Worm (Caenorhabditis elegans) whole organism, young adult: ENCODE data around the gene srsx-25.
A peak's percentile ranks its signal among the peaks of the same experiment; 100 is the strongest.

Source experiments
- B0035.1 ChIP-seq: sonication (generic microtip); optimal IDR thresholded peaks from 2 replicates; lab custom pipeline; 2016; ENCODE audit warnings: missing genetic modification characterization, mild to moderate bottlenecking, missing compliant biosample characterization, missing genotype, missing genetic modification reagents
- B0261.1 ChIP-seq: sonication (generic microtip); optimal IDR thresholded peaks from 2 replicates; lab custom pipeline; 2016; ENCODE audit warnings: mild to moderate bottlenecking, missing genetic modification characterization, moderate library complexity, missing compliant biosample characterization
- B0336.3 ChIP-seq: fragments of 200-800 bp; sonication (Bioruptor generic); IDR thresholded peaks from 2 replicates; pipeline ENCODE4 v1.3.6; 2022; ENCODE audit warnings: missing genetic modification characterization, missing compliant biosample characterization
- C06A6.2 ChIP-seq: fragments of 200-800 bp; sonication (Bioruptor generic); conservative IDR thresholded peaks from 2 replicates; pipeline ENCODE4 v1.3.6; 2022; ENCODE audit warnings: missing genetic modification characterization, missing compliant biosample characterization
- F22D6.2 ChIP-seq: sonication (generic microtip); optimal IDR thresholded peaks from 2 replicates; lab custom pipeline; 2016; ENCODE audit warnings: mild to moderate bottlenecking, missing genetic modification characterization, missing compliant biosample characterization
- K11D2.4 ChIP-seq: fragments of 200-800 bp; sonication (Bioruptor generic); IDR thresholded peaks from 2 replicates; pipeline ENCODE4 v1.3.6; 2022; ENCODE audit warnings: missing genetic modification reagents, missing genetic modification characterization, missing compliant biosample characterization
- K12H6.12 ChIP-seq: fragments of 200-800 bp; sonication (Bioruptor generic); optimal IDR thresholded peaks from 2 replicates; lab custom pipeline; 2018; ENCODE audit warnings: mild to moderate bottlenecking, missing genetic modification characterization, missing compliant biosample characterization
- Y53F4B.3 ChIP-seq: fragments of 200-800 bp; sonication (Bioruptor generic); IDR thresholded peaks from 2 replicates; pipeline ENCODE4 v1.3.6; 2022; ENCODE audit warnings: missing genetic modification reagents, missing genetic modification characterization, missing compliant biosample characterization
- Y56A3A.18 ChIP-seq: fragments of 200-800 bp; sonication (Bioruptor generic); IDR thresholded peaks from 2 replicates; pipeline ENCODE4 v1.3.6; 2022; ENCODE audit warnings: missing genetic modification reagents, missing genetic modification characterization, missing compliant biosample characterization
- Y67H2A.10 ChIP-seq: fragments of 200-800 bp; sonication (Bioruptor generic); conservative IDR thresholded peaks from 2 replicates; pipeline ENCODE4 v1.3.6; 2022; ENCODE audit warnings: missing genetic modification reagents, missing genetic modification characterization, missing compliant biosample characterization
- ZK185.1 ChIP-seq: sonication (generic microtip); optimal IDR thresholded peaks from 2 replicates; lab custom pipeline; 2016; ENCODE audit warnings: mild to moderate bottlenecking, missing genetic modification characterization, missing compliant biosample characterization; ENCODE audit not compliant: poor library complexity, severe bottlenecking
- ama-1 ChIP-seq, 3 experiments: fragments of 150-350 bp in 1 of 3; sonication (generic microtip) in 2 of 3; optimal IDR thresholded peaks; 2 replicates each; lab custom pipeline; 2014 to 2018; ENCODE audit warnings: missing biosample characterization in 2 of 3, missing genetic modification characterization in 2 of 3, missing genetic modification reagents in 2 of 3
- aptf-3 ChIP-seq: fragments of 200-800 bp; sonication (Bioruptor generic); IDR thresholded peaks from 2 replicates; pipeline ENCODE4 v1.3.6; 2022; ENCODE audit warnings: missing genetic modification characterization, missing compliant biosample characterization
- attf-3 ChIP-seq: fragments of 200-800 bp; sonication (Bioruptor generic); conservative IDR thresholded peaks from 2 replicates; pipeline ENCODE4 v1.3.6; 2022; ENCODE audit warnings: missing genetic modification reagents, missing genetic modification characterization, missing compliant biosample characterization
- bed-2 ChIP-seq: fragments of 200-800 bp; sonication (Bioruptor generic); IDR thresholded peaks from 2 replicates; pipeline ENCODE4 v1.3.6; 2022; ENCODE audit warnings: missing genetic modification reagents, missing genetic modification characterization, missing compliant biosample characterization
- cebp-1 ChIP-seq, 2 experiments: fragments of 200-800 bp in 1 of 2; sonication (Bioruptor generic) in 1 of 2; sonication (generic microtip) in 1 of 2; IDR thresholded peaks in 1 of 2; optimal IDR thresholded peaks in 1 of 2; 2 replicates each; pipeline versions ENCODE4 v1.3.6 to Lab custom; 2017 to 2022; ENCODE audit warnings: missing compliant biosample characterization in 2 of 2, missing genetic modification characterization in 2 of 2, mild to moderate bottlenecking in 1 of 2, missing genetic modification reagents in 1 of 2, moderate library complexity in 1 of 2
- ceh-58 ChIP-seq: fragments of 200-800 bp; sonication (Bioruptor generic); IDR thresholded peaks from 2 replicates; pipeline ENCODE4 v1.3.6; 2022; ENCODE audit warnings: missing genetic modification characterization, missing compliant biosample characterization
- ceh-79 ChIP-seq: sonication (generic microtip); optimal IDR thresholded peaks from 2 replicates; lab custom pipeline; 2017; ENCODE audit warnings: mild to moderate bottlenecking, missing genetic modification characterization, missing compliant biosample characterization
- ceh-91 ChIP-seq: fragments of 200-800 bp; sonication (Bioruptor generic); IDR thresholded peaks from 2 replicates; pipeline ENCODE4 v1.3.6; 2022; ENCODE audit warnings: missing genetic modification reagents, missing genetic modification characterization, missing compliant biosample characterization
- chd-7 ChIP-seq: sonication (generic microtip); optimal IDR thresholded peaks from 2 replicates; lab custom pipeline; 2016; ENCODE audit warnings: mild to moderate bottlenecking, missing genetic modification characterization, moderate library complexity, missing compliant biosample characterization
- die-1 ChIP-seq: sonication (generic microtip); optimal IDR thresholded peaks from 2 replicates; lab custom pipeline; 2016; ENCODE audit warnings: missing genotype, mild to moderate bottlenecking, missing genetic modification characterization, missing compliant biosample characterization
- dox-1 ChIP-seq: fragments of 200-800 bp; sonication (Bioruptor generic); IDR thresholded peaks from 2 replicates; pipeline ENCODE4 v1.3.6; 2022; ENCODE audit warnings: missing genetic modification reagents, missing genetic modification characterization, missing compliant biosample characterization
- egl-44 ChIP-seq: fragments of 200-800 bp; sonication (Bioruptor generic); IDR thresholded peaks from 2 replicates; pipeline ENCODE4 v1.3.6; 2022; ENCODE audit warnings: missing genetic modification reagents, missing genetic modification characterization, missing compliant biosample characterization
- gei-17 ChIP-seq: fragments of 200-800 bp; sonication (Bioruptor generic); optimal IDR thresholded peaks from 2 replicates; lab custom pipeline; 2018; ENCODE audit warnings: mild to moderate bottlenecking, missing genetic modification characterization, missing compliant biosample characterization
- him-1 ChIP-seq: sonication (generic microtip); optimal IDR thresholded peaks from 2 replicates; lab custom pipeline; 2016; ENCODE audit warnings: missing genotype, missing genetic modification reagents, missing genetic modification characterization, missing compliant biosample characterization
- hmg-1.2 ChIP-seq: fragments of 200-800 bp; sonication (Bioruptor generic); IDR thresholded peaks from 2 replicates; pipeline ENCODE4 v1.3.6; 2022; ENCODE audit warnings: missing genetic modification reagents, missing genetic modification characterization, missing compliant biosample characterization
- hmg-20 ChIP-seq: fragments of 200-800 bp; sonication (Bioruptor generic); IDR thresholded peaks from 2 replicates; pipeline ENCODE4 v1.3.6; 2022; ENCODE audit warnings: missing genetic modification reagents, missing genetic modification characterization, missing compliant biosample characterization
- hrde-1 ChIP-seq: sonication (generic microtip); optimal IDR thresholded peaks from 2 replicates; lab custom pipeline; 2016; ENCODE audit warnings: missing genetic modification characterization, mild to moderate bottlenecking, missing compliant biosample characterization, moderate library complexity, missing genotype, missing genetic modification reagents, borderline replicate concordance
- hsf-1 ChIP-seq: fragments of 200-800 bp; sonication (Bioruptor generic); IDR thresholded peaks from 2 replicates; pipeline ENCODE4 v1.3.6; 2022; ENCODE audit warnings: missing genetic modification reagents, missing genetic modification characterization, missing compliant biosample characterization
- let-526 ChIP-seq: fragments of 200-800 bp; sonication (Bioruptor generic); IDR thresholded peaks from 2 replicates; pipeline ENCODE4 v1.3.6; 2022; ENCODE audit warnings: missing genetic modification reagents, missing genetic modification characterization, missing compliant biosample characterization
- lin-35 ChIP-seq, 3 experiments: fragments of 150-350 bp in 2 of 3; sonication (generic microtip) in 1 of 3; optimal IDR thresholded peaks; 2 replicates each; lab custom pipeline; 2014 to 2018; ENCODE audit warnings: missing biosample characterization in 3 of 3, missing genetic modification characterization in 3 of 3, missing genetic modification reagents in 3 of 3
- lin-40 ChIP-seq: sonication (generic microtip); optimal IDR thresholded peaks from 2 replicates; lab custom pipeline; 2016; ENCODE audit warnings: missing genetic modification characterization, mild to moderate bottlenecking, missing compliant biosample characterization, missing genotype, missing genetic modification reagents
- lin-54 ChIP-seq: fragments of 200-800 bp; sonication (Bioruptor generic); optimal IDR thresholded peaks from 2 replicates; lab custom pipeline; 2018; ENCODE audit warnings: mild to moderate bottlenecking, missing genetic modification characterization, missing compliant biosample characterization
- lir-1 ChIP-seq: fragments of 200-800 bp; sonication (Bioruptor generic); conservative IDR thresholded peaks from 2 replicates; pipeline ENCODE4 v1.3.6; 2022; ENCODE audit warnings: missing genetic modification reagents, missing genetic modification characterization, missing compliant biosample characterization
- mes-4 ChIP-seq: sonication (generic microtip); optimal IDR thresholded peaks from 2 replicates; lab custom pipeline; 2016; ENCODE audit warnings: missing genotype, missing genetic modification characterization, missing compliant biosample characterization
- mxl-1 ChIP-seq: sonication (generic microtip); optimal IDR thresholded peaks from 2 replicates; lab custom pipeline; 2016; ENCODE audit warnings: missing genetic modification characterization, missing compliant biosample characterization
- nhr-179 ChIP-seq: sonication (generic microtip); optimal IDR thresholded peaks from 2 replicates; lab custom pipeline; 2016; ENCODE audit warnings: mild to moderate bottlenecking, missing genetic modification characterization, missing compliant biosample characterization
- nhr-80 ChIP-seq: sonication (generic microtip); optimal IDR thresholded peaks from 2 replicates; lab custom pipeline; 2016; ENCODE audit warnings: missing genetic modification characterization, missing compliant biosample characterization
- pbrm-1 ChIP-seq: fragments of 200-800 bp; sonication (Bioruptor generic); IDR thresholded peaks from 2 replicates; pipeline ENCODE4 v1.3.6; 2022; ENCODE audit warnings: missing genetic modification reagents, missing genetic modification characterization, missing compliant biosample characterization
- sea-2 ChIP-seq: fragments of 200-800 bp; sonication (Bioruptor generic); IDR thresholded peaks from 2 replicates; pipeline ENCODE4 v1.3.6; 2022; ENCODE audit warnings: missing genetic modification characterization, missing compliant biosample characterization
- snpc-1.3 ChIP-seq: sonication (generic microtip); optimal IDR thresholded peaks from 2 replicates; lab custom pipeline; 2017; ENCODE audit warnings: missing genetic modification characterization, mild to moderate bottlenecking, missing compliant biosample characterization, antibody characterized with exemption, moderate library complexity, missing genotype, missing genetic modification reagents; ENCODE audit not compliant: insufficient read depth
- snpc-3.4 ChIP-seq: sonication (generic microtip); optimal IDR thresholded peaks from 2 replicates; lab custom pipeline; 2017; ENCODE audit warnings: missing genetic modification characterization, mild to moderate bottlenecking, missing compliant biosample characterization, antibody characterized with exemption, moderate library complexity, missing genotype, missing genetic modification reagents
- zim-3 ChIP-seq: sonication (generic microtip); optimal IDR thresholded peaks from 2 replicates; lab custom pipeline; 2017; ENCODE audit warnings: mild to moderate bottlenecking, missing genetic modification characterization, moderate library complexity, missing compliant biosample characterization

srsx-25 gene

DNA sequence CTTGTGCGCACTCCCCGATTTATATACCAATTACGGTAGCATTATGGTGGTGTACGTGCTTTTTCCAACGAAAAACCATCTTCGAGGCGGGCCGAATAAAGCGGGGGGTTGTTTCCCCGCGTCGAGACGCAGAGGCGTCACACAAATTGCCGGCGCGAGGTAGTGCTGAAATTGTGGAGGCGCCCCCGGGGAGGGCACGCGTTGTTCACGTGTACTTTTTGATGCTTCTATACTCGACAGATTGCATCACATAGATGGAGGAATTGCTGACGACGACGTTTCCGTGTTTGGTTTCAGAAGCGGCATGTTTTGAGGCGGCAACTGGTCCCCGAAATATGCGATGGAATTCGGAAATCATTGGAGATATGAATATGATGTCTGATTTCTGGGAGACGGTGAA is 30.3 kb downstream of the srsx-25 start (continued):
- TF ChIP-seq cebp-1 (GFP tag; IDR thresholded peaks at IDR 0.05; lab: Robert Waterston, UW), result no peak
- peak; percentile 84 for TF ChIP-seq cebp-1 (tag; optimal IDR thresholded peaks at IDR 0.05; lab: Kevin White, UChicago)
- TF ChIP-seq attf-3, result no peak
- no peak for TF ChIP-seq gei-17
- TF ChIP-seq hrde-1 (tag; lab: Kevin White, UChicago), result no peak
- no peak for TF ChIP-seq zim-3
- TF ChIP-seq Y53F4B.3 (GFP tag; lab: Robert Waterston, UW), result no peak
- no peak for TF ChIP-seq hmg-20
- no peak for TF ChIP-seq ceh-91 (GFP tag; lab: Robert Waterston, UW)
- TF ChIP-seq sea-2, result no peak
- peak in 1 of 3 experiments; percentile 37 for TF ChIP-seq lin-35 (GFP tag; optimal IDR thresholded peaks at IDR 0.05; lab: Kevin White, UChicago)
- no peak for TF ChIP-seq snpc-3.4
- TF ChIP-seq lir-1 (GFP tag; lab: Robert Waterston, UW), result peak; percentile 44; the same call in 1 of the 2 replicates
- TF ChIP-seq dox-1, result peak; percentile 62; the same call in 1 of the 2 replicates
- peak; percentile 89 for TF ChIP-seq hmg-1.2
- 0 out of 2 replicates have a peak, but pooled peaks have one; percentile 43 for TF ChIP-seq Y56A3A.18
- TF ChIP-seq B0035.1 (tag; lab: Kevin White, UChicago), result no peak
- TF ChIP-seq K11D2.4 (GFP tag; lab: Robert Waterston, UW), result peak; percentile 64; the same call in 1 of the 2 replicates
- TF ChIP-seq Y67H2A.10 (GFP tag; lab: Robert Waterston, UW), result no peak
- no peak for TF ChIP-seq aptf-3 (GFP tag; lab: Robert Waterston, UW)
- no peak for TF ChIP-seq mxl-1
- no peak for TF ChIP-seq B0261.1 (tag; lab: Kevin White, UChicago)
- peak; percentile 83 for TF ChIP-seq lin-40 (tag; lab: Kevin White, UChicago)
- TF ChIP-seq chd-7 (tag; lab: Kevin White, UChicago), result peak; percentile 88
- TF ChIP-seq bed-2 (GFP tag; lab: Robert Waterston, UW), result no peak
- no peak for TF ChIP-seq ceh-58 (GFP tag; lab: Robert Waterston, UW)
- no peak for TF ChIP-seq snpc-1.3
- TF ChIP-seq egl-44 (GFP tag; lab: Robert Waterston, UW), result peak; percentile 58
- peak; percentile 44 for TF ChIP-seq lin-54 (GFP tag; lab: Kevin White, UChicago)
- no peak for TF ChIP-seq hsf-1 (GFP tag; lab: Robert Waterston, UW)
- TF ChIP-seq ama-1 (optimal IDR thresholded peaks at IDR 0.05; lab: Kevin White, UChicago), result no peak
- no peak for TF ChIP-seq ama-1 (GFP tag; optimal IDR thresholded peaks at IDR 0.05; lab: Kevin White, UChicago)
- TF ChIP-seq let-526 (GFP tag; lab: Robert Waterston, UW), result no peak
- TF ChIP-seq die-1, result no peak

DNA sequence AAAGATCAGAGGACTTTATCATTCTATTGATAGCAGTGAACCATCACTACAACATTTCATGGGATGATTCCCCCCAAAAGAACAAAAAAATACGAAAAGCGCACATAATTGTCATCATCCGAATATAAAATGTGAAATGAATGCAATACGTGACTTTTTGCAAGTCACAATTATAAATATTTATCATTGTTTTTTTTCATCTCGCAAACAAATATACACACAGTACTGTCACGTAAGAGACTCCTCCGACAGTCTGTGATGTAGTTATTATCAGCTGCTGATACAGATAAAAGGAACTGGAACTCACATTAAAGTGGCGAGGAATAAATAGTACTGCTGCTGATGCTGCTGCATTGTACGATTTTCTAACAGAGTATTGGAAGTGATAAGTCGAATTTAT is 31.4 kb downstream of the srsx-25 start:
- TF ChIP-seq snpc-3.4, result no peak
- no peak for TF ChIP-seq B0336.3
- TF ChIP-seq nhr-80, result peak; percentile 37
- peak; percentile 15 for TF ChIP-seq lin-40 (tag; lab: Kevin White, UChicago)
- TF ChIP-seq mes-4 (tag; lab: Kevin White, UChicago), result no peak
- TF ChIP-seq K12H6.12 (tag; lab: Kevin White, UChicago), result no peak
- no peak for TF ChIP-seq C06A6.2 (GFP tag; lab: Robert Waterston, UW)
- no peak for TF ChIP-seq snpc-1.3
- TF ChIP-seq ceh-79 (tag; lab: Kevin White, UChicago), result no peak
- TF ChIP-seq F22D6.2 (tag; lab: Kevin White, UChicago), result no peak
- TF ChIP-seq pbrm-1 (GFP tag; lab: Robert Waterston, UW), result no peak
- peak; percentile 27 for TF ChIP-seq ZK185.1
- no peak for TF ChIP-seq him-1 (tag; lab: Kevin White, UChicago)
- TF ChIP-seq nhr-179 (tag; lab: Kevin White, UChicago), result no peak
